Fruit fly (Drosophila melanogaster) whole organism, adult: Measurements from ENCODE around the gene CG14321.

Source experiments
- CG11617 ChIP-seq: fragments of 200-800 bp; sonication (Bioruptor generic); optimal IDR thresholded peaks from 2 replicates; lab custom pipeline; 2017; ENCODE audit warnings: mild to moderate bottlenecking, missing biosample characterization, missing genetic modification reagents, missing genetic modification characterization
- CG12768 ChIP-seq: fragments of 200-800 bp; sonication (Bioruptor generic); optimal IDR thresholded peaks from 2 replicates; lab custom pipeline; 2017; ENCODE audit warnings: missing biosample characterization, missing genetic modification characterization, mild to moderate bottlenecking, moderate library complexity, missing genetic modification reagents
- CG14711 ChIP-seq: fragments of 200-800 bp; sonication (Bioruptor generic); optimal IDR thresholded peaks from 2 replicates; lab custom pipeline; 2018; ENCODE audit warnings: missing biosample characterization, mild to moderate bottlenecking, missing genetic modification characterization, moderate library complexity
- CG1620 ChIP-seq: fragments of 200-800 bp; sonication (Bioruptor generic); optimal IDR thresholded peaks from 2 replicates; lab custom pipeline; 2016; ENCODE audit warnings: missing biosample characterization, missing genetic modification characterization
- CG33017 ChIP-seq: fragments of 200-800 bp; sonication (Bioruptor generic); optimal IDR thresholded peaks from 2 replicates; lab custom pipeline; 2018; ENCODE audit warnings: missing biosample characterization, mild to moderate bottlenecking, missing genetic modification characterization, moderate library complexity
- CG5204 ChIP-seq: fragments of 200-800 bp; sonication (Bioruptor generic); optimal IDR thresholded peaks from 2 replicates; lab custom pipeline; 2016; ENCODE audit warnings: missing biosample characterization, missing genetic modification characterization
- CG7045 ChIP-seq: fragments of 200-800 bp; sonication (Bioruptor generic); optimal IDR thresholded peaks from 2 replicates; lab custom pipeline; 2017; ENCODE audit warnings: missing biosample characterization, mild to moderate bottlenecking, missing genetic modification characterization
- CG7101 ChIP-seq: fragments of 200-800 bp; sonication (Bioruptor generic); optimal IDR thresholded peaks from 2 replicates; lab custom pipeline; 2018; ENCODE audit warnings: missing biosample characterization, mild to moderate bottlenecking, missing genetic modification characterization, moderate library complexity
- Clk ChIP-seq: fragments of 200-800 bp; sonication (Bioruptor generic); optimal IDR thresholded peaks from 2 replicates; lab custom pipeline; 2017; ENCODE audit warnings: missing biosample characterization, missing genetic modification characterization
- Crg-1 ChIP-seq: fragments of 200-800 bp; sonication (Bioruptor generic); optimal IDR thresholded peaks from 2 replicates; lab custom pipeline; 2016; ENCODE audit warnings: missing biosample characterization, missing genetic modification characterization
- Hr96 ChIP-seq: fragments of 200-800 bp; sonication (Bioruptor generic); optimal IDR thresholded peaks from 2 replicates; lab custom pipeline; 2016; ENCODE audit warnings: missing biosample characterization, missing genetic modification characterization
- Mnt ChIP-seq: fragments of 200-800 bp; sonication (Bioruptor generic); optimal IDR thresholded peaks from 2 replicates; lab custom pipeline; 2016; ENCODE audit warnings: missing biosample characterization, mild to moderate bottlenecking, missing genetic modification characterization
- bab1 ChIP-seq: fragments of 200-800 bp; sonication (Bioruptor generic); optimal IDR thresholded peaks from 3 replicates; lab custom pipeline; 2019; ENCODE audit warnings: missing biosample characterization, mild to moderate bottlenecking, missing genetic modification characterization, moderate library complexity
- cic ChIP-seq: fragments of 200-800 bp; sonication (Bioruptor generic); optimal IDR thresholded peaks from 2 replicates; lab custom pipeline; 2017; ENCODE audit warnings: missing biosample characterization, mild to moderate bottlenecking, missing genetic modification characterization, moderate library complexity
- cnc ChIP-seq, 2 experiments: fragments of >200 bp; optimal IDR thresholded peaks; 2 replicates each; lab custom pipeline; 2017
- kay ChIP-seq: fragments of 200-800 bp; sonication (Bioruptor generic); peaks from one replicate; lab custom pipeline; 2016; ENCODE audit warnings: missing biosample characterization, missing genetic modification characterization, borderline replicate concordance
- ovo ChIP-seq: fragments of 200-800 bp; sonication (Bioruptor generic); optimal IDR thresholded peaks from 2 replicates; lab custom pipeline; 2016; ENCODE audit warnings: missing biosample characterization, missing genetic modification characterization
- pad ChIP-seq: fragments of 200-800 bp; sonication (Bioruptor generic); optimal IDR thresholded peaks from 3 replicates; lab custom pipeline; 2017; ENCODE audit warnings: missing biosample characterization, missing genetic modification characterization, mild to moderate bottlenecking, moderate library complexity, missing genetic modification reagents
- tj ChIP-seq: fragments of 200-800 bp; sonication (Bioruptor generic); optimal IDR thresholded peaks from 3 replicates; lab custom pipeline; 2017; ENCODE audit warnings: missing biosample characterization, mild to moderate bottlenecking, missing genetic modification characterization, moderate library complexity
- toe ChIP-seq: fragments of 200-800 bp; sonication (Bioruptor generic); optimal IDR thresholded peaks from 2 replicates; lab custom pipeline; 2016; ENCODE audit warnings: missing biosample characterization, missing genetic modification characterization

Gene CG14321

DNA sequence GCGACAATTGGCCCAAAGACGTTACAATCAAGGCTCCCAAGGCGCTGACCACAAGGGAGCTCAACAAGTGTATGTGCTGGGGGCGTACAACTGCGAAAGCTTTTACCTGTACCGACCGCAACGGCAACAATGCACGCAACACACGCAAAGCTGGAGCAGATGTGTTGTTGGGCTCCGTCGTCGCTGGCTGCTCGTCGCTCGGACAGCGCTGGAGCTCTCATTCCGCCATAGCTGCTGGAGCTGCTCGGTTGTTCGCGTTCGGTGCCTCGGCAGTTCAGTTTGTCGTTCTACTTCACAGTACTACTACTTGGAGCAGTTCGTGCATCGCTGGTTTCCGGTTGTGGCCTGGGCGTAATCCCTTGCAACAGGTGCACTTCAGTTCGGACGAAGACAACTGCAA is 7.8 kb upstream of the CG14321 start, which contains the start of gene Lgr1:
Gene Lgr1, plus strand, starts transcription at position 220 of the 400 bp plus-strand sequence.
- TF ChIP-seq ovo (GFP tag; lab: Kevin White, UChicago) (no peak), CG11617 (GFP tag; lab: Kevin White, UChicago) (no peak), pad (GFP tag; lab: Kevin White, UChicago) (no peak), CG7045 (GFP tag; lab: Kevin White, UChicago) (no peak), CG5204 (no peak), CG33017 (tag; lab: Kevin White, UChicago) (no peak), Crg-1 (GFP tag; lab: Kevin White, UChicago) (no peak)

DNA sequence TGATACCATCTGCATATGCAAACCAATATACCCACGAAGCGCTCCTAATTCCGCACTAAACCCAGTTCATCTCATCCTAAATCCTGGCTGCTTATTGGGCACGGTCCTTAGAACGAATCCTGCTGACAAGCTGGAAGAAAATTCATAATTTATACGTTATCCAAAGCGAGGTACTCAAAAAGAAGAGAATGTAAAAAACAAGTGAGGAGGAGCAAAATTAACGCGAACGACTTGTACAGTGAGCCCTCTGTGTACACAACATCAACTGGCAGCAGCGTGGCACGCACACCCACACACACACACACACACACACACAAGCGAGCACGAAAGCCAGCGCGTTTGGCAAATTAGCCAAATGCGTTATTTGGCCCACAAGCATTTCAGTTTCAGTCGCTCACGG is 2.9 kb downstream of the CG14321 start, which contains the start of gene TyrRII:
Gene TyrRII, plus strand, starts transcription at position 301 of the 400 bp plus-strand sequence.
- TF ChIP-seq pad (GFP tag; lab: Kevin White, UChicago) (no peak), cic (GFP tag; lab: Kevin White, UChicago) (no peak), bab1 (GFP tag; lab: Kevin White, UChicago) (no peak), CG7101 (tag; lab: Kevin White, UChicago) (no peak), CG1620 (no peak)

DNA sequence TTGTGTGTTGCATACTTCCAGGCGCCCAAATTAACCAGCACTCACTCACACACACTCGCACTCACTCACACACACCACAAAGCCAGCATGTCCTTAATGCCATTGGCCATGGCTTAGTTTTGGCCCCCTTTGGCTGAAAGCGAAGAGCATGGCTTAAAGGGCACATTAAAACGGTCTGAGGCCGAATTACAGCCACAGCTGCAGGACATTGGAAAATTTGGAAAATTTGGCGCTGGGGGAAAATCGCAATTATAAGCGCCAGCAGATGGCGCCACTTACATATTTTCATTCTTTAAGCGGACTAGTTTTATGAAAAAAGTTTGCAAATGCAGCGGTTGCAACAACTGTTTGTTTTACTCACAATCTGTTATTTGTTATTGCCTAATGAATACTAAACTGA is 9.1 kb downstream of the CG14321 start:
- TF ChIP-seq cic (GFP tag; lab: Kevin White, UChicago) (no peak), pad (GFP tag; lab: Kevin White, UChicago) (no peak), Clk (GFP tag; lab: Kevin White, UChicago) (no peak), bab1 (GFP tag; lab: Kevin White, UChicago) (no peak), CG1620 (no peak)

DNA sequence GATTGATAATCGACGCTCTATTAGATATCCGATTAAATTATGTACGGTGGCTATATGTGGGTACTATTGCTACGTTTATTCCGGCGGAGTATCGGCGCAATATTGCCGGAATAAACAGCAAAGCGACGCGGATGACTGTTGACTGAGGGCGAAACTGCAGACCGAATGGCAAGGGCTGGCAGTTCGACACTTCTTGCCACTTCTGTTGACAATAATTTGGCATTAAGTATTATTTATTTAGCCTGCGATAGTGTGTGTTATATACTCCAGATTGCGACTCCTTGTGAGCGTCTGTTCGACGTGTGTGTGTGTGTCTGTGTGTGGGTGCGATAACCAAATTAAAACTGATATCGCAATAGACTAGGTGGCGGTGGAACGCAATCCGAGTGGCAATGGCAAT is 25.5 kb downstream of the CG14321 start:
- no peak for TF ChIP-seq CG7045 (GFP tag; lab: Kevin White, UChicago)
- no peak for TF ChIP-seq pad (GFP tag; lab: Kevin White, UChicago)
- no peak for TF ChIP-seq CG12768 (GFP tag; lab: Kevin White, UChicago)
- TF ChIP-seq CG33017 (tag; lab: Kevin White, UChicago): peak; percentile 25
- no peak for TF ChIP-seq tj (GFP tag; lab: Kevin White, UChicago)
- no peak for TF ChIP-seq toe (GFP tag; lab: Kevin White, UChicago)
- no peak for TF ChIP-seq Clk (GFP tag; lab: Kevin White, UChicago)
- TF ChIP-seq CG1620: no peak
- peak; percentile 24 for TF ChIP-seq ovo (GFP tag; lab: Kevin White, UChicago)
- peak; percentile 4 for TF ChIP-seq CG7101 (tag; lab: Kevin White, UChicago)
- no peak for TF ChIP-seq Crg-1 (GFP tag; lab: Kevin White, UChicago)
- TF ChIP-seq CG14711: no peak
- TF ChIP-seq kay (GFP tag; lab: Kevin White, UChicago): peak; percentile 72
- TF ChIP-seq cic (GFP tag; lab: Kevin White, UChicago): peak; percentile 42
- no peak for TF ChIP-seq bab1 (GFP tag; lab: Kevin White, UChicago)
- no peak for TF ChIP-seq CG11617 (GFP tag; lab: Kevin White, UChicago)
- no peak for TF ChIP-seq CG5204
- no peak for TF ChIP-seq Hr96 (GFP tag; lab: Kevin White, UChicago)
- peak; percentile 50 for TF ChIP-seq Mnt
- no peak for TF ChIP-seq cnc (optimal IDR thresholded peaks at IDR 0.05; lab: Kevin White, UChicago)

DNA sequence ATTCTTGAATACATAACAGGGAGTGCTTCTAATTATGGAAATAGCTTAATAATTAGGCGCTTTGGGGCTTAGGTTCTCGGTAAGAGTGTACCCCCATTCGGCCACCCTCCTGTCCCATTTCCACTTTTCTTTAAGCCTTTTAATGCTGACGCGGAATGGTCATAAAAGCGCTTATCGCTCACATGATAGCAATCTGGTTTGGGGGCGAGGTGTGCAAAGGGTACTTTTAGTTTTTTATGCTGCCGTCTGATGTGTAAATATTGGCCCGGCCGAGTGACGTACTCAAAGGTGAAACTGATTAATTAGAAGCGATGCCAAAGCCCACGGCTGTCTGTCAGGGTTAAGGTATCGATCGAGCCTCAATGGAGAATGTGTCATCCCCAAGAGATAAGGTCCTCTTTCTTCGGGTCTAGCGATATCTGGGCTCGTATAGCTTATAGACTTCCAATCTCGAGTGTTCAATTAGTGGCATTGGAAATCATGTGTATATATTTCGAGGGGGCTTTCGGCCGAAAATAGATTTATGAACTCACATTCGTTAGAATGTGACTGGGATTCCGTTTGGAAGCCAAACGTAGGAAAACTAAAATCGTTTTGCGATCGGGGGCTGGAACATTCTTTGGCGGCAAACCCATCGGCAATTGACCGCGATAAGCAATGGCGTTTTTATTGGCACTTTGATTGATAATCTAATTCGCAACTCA is 26.5 kb downstream of the CG14321 start:
- no peak for TF ChIP-seq Clk (GFP tag; lab: Kevin White, UChicago)
- no peak for TF ChIP-seq cnc (optimal IDR thresholded peaks at IDR 0.05; lab: Kevin White, UChicago)
- peak; percentile 3 for TF ChIP-seq cic (GFP tag; lab: Kevin White, UChicago)
- no peak for TF ChIP-seq CG1620
- no peak for TF ChIP-seq ovo (GFP tag; lab: Kevin White, UChicago)
- TF ChIP-seq CG33017 (tag; lab: Kevin White, UChicago): no peak
- no peak for TF ChIP-seq CG7101 (tag; lab: Kevin White, UChicago)
- TF ChIP-seq bab1 (GFP tag; lab: Kevin White, UChicago): no peak
- TF ChIP-seq Mnt: no peak
- TF ChIP-seq toe (GFP tag; lab: Kevin White, UChicago): no peak
- peak; percentile 12 for TF ChIP-seq tj (GFP tag; lab: Kevin White, UChicago)
- no peak for TF ChIP-seq CG11617 (GFP tag; lab: Kevin White, UChicago)
- TF ChIP-seq CG5204: peak; percentile 11
- TF ChIP-seq pad (GFP tag; lab: Kevin White, UChicago): no peak
- TF ChIP-seq Crg-1 (GFP tag; lab: Kevin White, UChicago): no peak
- TF ChIP-seq CG7045 (GFP tag; lab: Kevin White, UChicago): no peak
- TF ChIP-seq CG12768 (GFP tag; lab: Kevin White, UChicago): no peak
- TF ChIP-seq kay (GFP tag; lab: Kevin White, UChicago): peak; percentile 56
- TF ChIP-seq CG14711: no peak

DNA sequence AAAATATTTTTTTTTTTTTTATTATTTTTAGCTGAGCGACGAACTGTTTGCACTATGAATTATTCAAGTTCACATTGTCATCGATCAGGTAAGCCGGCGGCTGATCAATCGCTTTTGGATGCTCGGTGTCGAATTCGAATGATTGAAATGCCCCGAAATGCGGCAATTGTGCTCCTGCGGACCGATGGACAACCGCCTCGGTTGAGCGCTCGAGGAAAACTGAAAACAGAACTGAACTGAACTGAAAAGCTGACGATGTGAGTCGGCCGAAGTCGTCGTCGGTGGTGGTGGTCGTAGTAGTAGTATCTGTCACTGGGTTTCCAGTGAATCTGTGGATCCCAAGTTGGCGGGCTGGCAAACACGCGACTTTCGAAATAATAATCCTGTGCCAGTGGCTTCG is 28.9 kb downstream of the CG14321 start:
- TF ChIP-seq Hr96 (GFP tag; lab: Kevin White, UChicago): no peak
- no peak for TF ChIP-seq CG12768 (GFP tag; lab: Kevin White, UChicago)
- TF ChIP-seq CG5204: no peak
- no peak for TF ChIP-seq CG33017 (tag; lab: Kevin White, UChicago)
- no peak for TF ChIP-seq Crg-1 (GFP tag; lab: Kevin White, UChicago)
- no peak for TF ChIP-seq bab1 (GFP tag; lab: Kevin White, UChicago)
- TF ChIP-seq tj (GFP tag; lab: Kevin White, UChicago): no peak
- peak; percentile 3 for TF ChIP-seq Mnt
- no peak for TF ChIP-seq Clk (GFP tag; lab: Kevin White, UChicago)
- TF ChIP-seq cnc (optimal IDR thresholded peaks at IDR 0.05; lab: Kevin White, UChicago): no peak
- peak; percentile 32 for TF ChIP-seq kay (GFP tag; lab: Kevin White, UChicago)
